Worm (Caenorhabditis elegans): ENCODE data around the gene C56A3.6.

The C56A3.6 gene

DNA sequence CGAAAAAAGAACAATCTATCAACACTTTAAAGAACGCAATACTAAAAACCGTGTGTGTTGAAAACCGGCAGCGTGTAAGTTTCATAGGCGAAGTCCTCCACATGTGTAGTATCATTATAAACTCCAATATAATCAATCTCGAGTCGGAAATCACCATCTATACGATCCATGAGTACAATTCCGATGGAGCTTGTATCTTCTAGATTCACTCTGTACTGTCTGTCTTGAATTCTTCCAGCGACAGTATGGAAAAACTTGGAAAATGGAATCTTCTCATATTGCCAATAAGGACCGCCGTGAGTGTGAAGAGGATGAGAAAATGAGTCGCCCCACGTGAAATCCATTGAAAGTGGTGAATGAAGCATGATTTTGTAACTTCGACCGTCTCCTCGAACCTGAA, 10.8 kb upstream of the C56A3.6 start (continued):
- TF ChIP-seq dve-1 (tag; optimal IDR thresholded peaks at IDR 0.05; ENCODE audit: insufficient read depth) (peak; percentile 36), lin-38 (GFP tag; IDR thresholded peaks at IDR 0.05) (peak; percentile 69), daf-16 (GFP tag; optimal IDR thresholded peaks at IDR 0.05) (no peak), daf-16 (tag; optimal IDR thresholded peaks at IDR 0.05) (peak; percentile 25), saeg-2 (GFP tag; IDR thresholded peaks at IDR 0.05) (0 out of 2 replicates have a peak, but pooled peaks have one; percentile 64), lin-29 (GFP tag; IDR thresholded peaks at IDR 0.05) (no peak), ama-1 (optimal IDR thresholded peaks at IDR 0.05) (peak; percentile 65), nhr-111 (GFP tag; optimal IDR thresholded peaks at IDR 0.05) (no peak), dmd-6 (GFP tag; IDR thresholded peaks at IDR 0.05) (0 out of 2 replicates have a peak, but pooled peaks have one; percentile 42), gei-8 (GFP tag; optimal IDR thresholded peaks at IDR 0.05) (no peak), hlh-11 (tag; optimal IDR thresholded peaks at IDR 0.05) (peak; percentile 30), aha-1 (tag) (peak; percentile 88), set-16 (GFP tag; IDR thresholded peaks at IDR 0.05) (no peak), mes-2 (tag; optimal IDR thresholded peaks at IDR 0.05; ENCODE audit: poor library complexity, severe bottlenecking) (peak; percentile 45), unc-62 (GFP tag; optimal IDR thresholded peaks at IDR 0.05 in 1 of 2) (peak in 1 of 2 experiments; percentile 22), unc-62 (tag; optimal IDR thresholded peaks at IDR 0.05) (no peak), lin-39 (tag; optimal IDR thresholded peaks at IDR 0.05) (no peak), mxl-3 (GFP tag; optimal IDR thresholded peaks at IDR 0.05) (no peak), F49E8.2 (tag; optimal IDR thresholded peaks at IDR 0.05; ENCODE audit: borderline replicate concordance) (no peak), fos-1 (tag; optimal IDR thresholded peaks at IDR 0.05) (no peak), mxl-2 (GFP tag; conservative IDR thresholded peaks at IDR 0.05) (0 out of 2 replicates have a peak, but pooled peaks have one; percentile 21)

DNA sequence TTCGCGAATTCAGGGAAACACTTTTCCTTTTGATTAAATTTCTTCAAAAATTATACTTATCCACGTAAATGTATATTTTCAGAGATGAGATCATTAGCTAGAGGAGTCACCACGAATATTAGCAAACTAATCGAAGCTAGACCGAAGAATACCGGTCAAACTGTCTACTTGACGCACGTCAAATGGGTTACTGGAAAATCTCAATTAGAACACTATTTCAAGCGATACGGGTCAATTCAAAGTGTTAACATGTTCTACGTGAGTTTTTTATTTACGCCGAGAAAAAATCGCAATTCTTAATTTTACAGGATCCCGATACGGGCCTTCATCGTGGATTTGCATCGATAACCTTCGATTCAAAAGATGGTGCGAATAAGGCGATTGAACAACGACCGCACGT, 9.6 kb upstream of the C56A3.6 start, which contains the start of gene slrp-1:
Gene slrp-1 (plus strand): TSS at position 83 of the 400 bp plus-strand sequence.
- TF ChIP-seq Y48G9A.11 (GFP tag; IDR thresholded peaks at IDR 0.05) (0 out of 2 replicates have a peak, but pooled peaks have one; percentile 58), nhr-77 (tag; optimal IDR thresholded peaks at IDR 0.05) (no peak), lin-1 (GFP tag; IDR thresholded peaks at IDR 0.05) (no peak), pqm-1 (tag; optimal IDR thresholded peaks at IDR 0.05) (no peak)

DNA sequence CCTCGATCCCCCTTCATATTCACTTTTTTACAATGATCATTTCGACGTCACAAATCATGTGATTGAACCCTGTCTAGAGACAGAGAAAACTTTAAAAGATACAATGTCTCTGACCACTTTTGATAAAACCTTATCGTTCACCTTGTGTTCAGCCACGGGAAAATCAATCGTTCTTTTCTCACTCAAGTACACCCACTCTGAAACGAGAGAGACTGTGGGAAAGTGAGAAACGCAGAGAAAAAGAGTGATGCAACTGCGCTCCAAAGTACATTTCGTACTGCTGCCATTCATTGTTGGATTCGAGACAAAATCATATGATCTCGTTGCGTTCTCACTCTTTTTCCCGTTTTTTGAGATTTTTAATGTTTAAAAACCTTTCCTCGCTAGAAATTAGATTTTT, 9.0 kb upstream of the C56A3.6 start:
- TF ChIP-seq pha-4 (GFP tag; IDR thresholded peaks at IDR 0.05) = peak; percentile 66
- TF ChIP-seq pha-4 (tag; optimal IDR thresholded peaks at IDR 0.05) = peak; percentile 3
- TF ChIP-seq lin-39 (tag; optimal IDR thresholded peaks at IDR 0.05) = no peak
- TF ChIP-seq lin-1 (GFP tag; IDR thresholded peaks at IDR 0.05) = peak; percentile 54; the same call in 1 of the 2 replicates
- peak; percentile 99 for TF ChIP-seq dve-1 (tag; optimal IDR thresholded peaks at IDR 0.05; ENCODE audit: insufficient read depth)
- TF ChIP-seq daf-19 (GFP tag; conservative IDR thresholded peaks at IDR 0.05) = no peak
- TF ChIP-seq F44E2.7 (GFP tag; IDR thresholded peaks at IDR 0.05) = no peak
- no peak for TF ChIP-seq ceh-32 (tag; optimal IDR thresholded peaks at IDR 0.05; ENCODE audit: poor library complexity)
- TF ChIP-seq egl-27 (tag; optimal IDR thresholded peaks at IDR 0.05) = no peak
- TF ChIP-seq egl-43 (GFP tag; IDR thresholded peaks at IDR 0.05) = no peak
- TF ChIP-seq pqm-1 (tag; optimal IDR thresholded peaks at IDR 0.05) = peak; percentile 81
- peak; percentile 69 for TF ChIP-seq spr-1 (tag; optimal IDR thresholded peaks at IDR 0.05)
- no peak for TF ChIP-seq set-16 (GFP tag; IDR thresholded peaks at IDR 0.05)
- TF ChIP-seq rbr-2 (tag; optimal IDR thresholded peaks at IDR 0.05) = peak; percentile 78
- TF ChIP-seq mxl-2 (GFP tag; conservative IDR thresholded peaks at IDR 0.05) = no peak
- no peak for TF ChIP-seq sdz-12 (GFP tag; optimal IDR thresholded peaks at IDR 0.05)
- peak; percentile 83 for TF ChIP-seq nhr-102 (tag; optimal IDR thresholded peaks at IDR 0.05)
- TF ChIP-seq R02D3.7 (tag; optimal IDR thresholded peaks at IDR 0.05) = no peak
- no peak for TF ChIP-seq D1046.2 (GFP tag; IDR thresholded peaks at IDR 0.05)
- TF ChIP-seq madf-9 (GFP tag; conservative IDR thresholded peaks at IDR 0.05) = no peak
- peak; percentile 66 for TF ChIP-seq arid-1 (GFP tag; conservative IDR thresholded peaks at IDR 0.05)
- TF ChIP-seq Y105C5A.15 (GFP tag; IDR thresholded peaks at IDR 0.05) = no peak
- peak; percentile 82 for TF ChIP-seq mes-2 (tag; optimal IDR thresholded peaks at IDR 0.05; ENCODE audit: poor library complexity, severe bottlenecking)
- peak; percentile 89 for TF ChIP-seq nhr-77 (tag; optimal IDR thresholded peaks at IDR 0.05)
- no peak for TF ChIP-seq F10B5.3 (tag; optimal IDR thresholded peaks at IDR 0.05)
- no peak for TF ChIP-seq F37D6.2 (tag; optimal IDR thresholded peaks at IDR 0.05)
- peak in 1 of 2 experiments; percentile 33 for TF ChIP-seq daf-16 (GFP tag; optimal IDR thresholded peaks at IDR 0.05)
- TF ChIP-seq daf-16 (tag; optimal IDR thresholded peaks at IDR 0.05) = peak; percentile 69
- no peak for TF ChIP-seq aly-2 (tag; optimal IDR thresholded peaks at IDR 0.05)
- TF ChIP-seq ctbp-1 (GFP tag; IDR thresholded peaks at IDR 0.05) = 0 out of 2 replicates have a peak, but pooled peaks have one; percentile 48
- TF ChIP-seq php-3 (GFP tag; IDR thresholded peaks at IDR 0.05) = peak; percentile 69
- TF ChIP-seq aha-1 (tag) = peak; percentile 74
- TF ChIP-seq ztf-11 (tag; optimal IDR thresholded peaks at IDR 0.05) = no peak
